Worm (Caenorhabditis elegans) whole organism, L4/young adult: ENCODE results near the gene best-22.
A peak's percentile ranks its signal among the peaks of the same experiment; 100 is the strongest.

Experiments
- W03F9.2 ChIP-seq: fragments of 150-350 bp; optimal IDR thresholded peaks from 2 replicates; lab custom pipeline; 2014; ENCODE audit warnings: missing biosample characterization, missing genetic modification characterization
- dao-5 ChIP-seq: sonication (generic microtip); optimal IDR thresholded peaks from 2 replicates; lab custom pipeline; 2016; ENCODE audit warnings: missing genotype, missing genetic modification characterization, moderate library complexity, missing compliant biosample characterization
- him-1 ChIP-seq: sonication (generic microtip); optimal IDR thresholded peaks from 2 replicates; lab custom pipeline; 2016; ENCODE audit warnings: missing genotype, missing genetic modification reagents, missing genetic modification characterization, missing compliant biosample characterization

Gene best-22

DNA sequence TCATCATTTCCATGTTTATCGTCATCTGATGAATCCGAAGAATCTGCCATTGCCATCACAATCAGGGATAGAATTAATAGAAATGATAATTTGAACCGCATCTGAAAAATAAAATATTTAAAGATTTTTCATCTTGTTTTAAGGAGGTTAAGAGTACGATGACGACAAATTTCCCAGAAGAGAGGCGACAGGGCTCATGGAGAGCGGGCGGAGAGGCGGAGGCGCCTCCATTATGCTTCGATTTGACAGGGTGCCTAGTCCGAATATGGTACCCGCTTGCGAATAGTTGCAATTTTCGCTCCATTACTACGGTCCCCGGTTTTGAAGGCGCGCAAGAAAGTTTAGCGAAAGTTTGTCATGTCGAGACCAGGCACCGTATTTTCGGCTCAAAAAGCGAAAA, 35.3 kb downstream of the best-22 start, which contains the start of gene F28D1.6:
TSS of gene F28D1.6 (minus strand) at position 101 of the 400 bp plus-strand sequence.
- no peak for TF ChIP-seq dao-5 (tag; lab: Kevin White, UChicago)
- no peak for TF ChIP-seq him-1 (tag; lab: Kevin White, UChicago)
- no peak for TF ChIP-seq W03F9.2 (tag; lab: Kevin White, UChicago)

DNA sequence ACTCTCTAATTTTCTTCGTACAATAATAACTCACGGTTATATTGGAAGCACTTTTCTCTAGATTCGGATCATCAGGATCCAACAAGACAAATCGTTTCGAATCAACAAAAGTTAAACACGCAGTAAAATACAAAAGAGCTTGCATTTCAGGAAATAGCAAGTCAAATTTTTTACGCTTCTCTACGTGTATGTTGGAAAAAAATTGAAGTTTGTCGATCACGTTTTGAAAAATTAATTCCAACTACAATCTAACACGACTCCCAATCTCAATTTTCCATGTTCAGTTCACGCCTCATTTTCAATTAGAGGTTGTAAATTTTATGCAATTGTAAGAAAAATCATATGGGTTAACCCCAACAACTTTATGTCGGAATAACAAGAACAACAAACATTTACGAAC, 40.2 kb downstream of the best-22 start, which contains the start of gene spe-45:
TSS of gene spe-45 (minus strand) at position 145 of the 400 bp plus-strand sequence.
- TF ChIP-seq him-1 (tag; lab: Kevin White, UChicago) (no peak), dao-5 (tag; lab: Kevin White, UChicago) (no peak), W03F9.2 (tag; lab: Kevin White, UChicago) (no peak)

DNA sequence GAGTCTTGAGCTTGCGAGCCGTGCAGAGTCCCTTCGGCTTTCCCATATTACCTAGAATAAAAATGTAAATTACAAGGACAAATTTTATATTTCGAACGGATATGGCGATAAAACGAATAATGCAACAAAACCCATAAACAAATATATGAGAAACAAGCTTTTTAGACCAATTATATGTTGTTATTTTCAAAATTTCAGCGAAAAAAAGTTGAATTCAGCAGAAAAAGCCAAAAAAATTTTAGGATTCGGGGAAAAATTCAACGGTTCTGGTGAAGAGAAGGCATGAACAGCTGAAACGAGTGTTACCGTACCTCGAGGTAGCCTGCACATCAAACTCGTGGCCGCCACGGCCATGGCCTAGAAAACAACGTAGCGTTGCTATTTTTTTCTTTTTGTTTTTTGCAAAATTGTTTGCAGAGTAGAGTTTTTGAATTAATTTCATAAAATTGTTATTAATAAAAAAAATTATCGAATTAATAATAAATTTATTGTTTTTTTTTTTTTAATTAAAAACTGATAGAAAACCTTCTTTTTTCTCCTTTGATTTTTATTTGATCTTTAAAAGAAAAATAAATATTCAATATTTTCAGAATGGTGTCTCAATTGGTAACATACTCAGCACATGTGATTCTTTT, 41.4 kb downstream of the best-22 start, which contains the start of the genes rps-23 and dpm-3:
TSS of gene rps-23 (minus strand) at position 51 of the 635 bp plus-strand sequence.
TSS of gene dpm-3 (plus strand) at position 585 of the 635 bp plus-strand sequence.
- TF ChIP-seq him-1 (tag; lab: Kevin White, UChicago) (peak; percentile 87), W03F9.2 (tag; lab: Kevin White, UChicago) (peak; percentile 94), dao-5 (tag; lab: Kevin White, UChicago) (no peak)

DNA sequence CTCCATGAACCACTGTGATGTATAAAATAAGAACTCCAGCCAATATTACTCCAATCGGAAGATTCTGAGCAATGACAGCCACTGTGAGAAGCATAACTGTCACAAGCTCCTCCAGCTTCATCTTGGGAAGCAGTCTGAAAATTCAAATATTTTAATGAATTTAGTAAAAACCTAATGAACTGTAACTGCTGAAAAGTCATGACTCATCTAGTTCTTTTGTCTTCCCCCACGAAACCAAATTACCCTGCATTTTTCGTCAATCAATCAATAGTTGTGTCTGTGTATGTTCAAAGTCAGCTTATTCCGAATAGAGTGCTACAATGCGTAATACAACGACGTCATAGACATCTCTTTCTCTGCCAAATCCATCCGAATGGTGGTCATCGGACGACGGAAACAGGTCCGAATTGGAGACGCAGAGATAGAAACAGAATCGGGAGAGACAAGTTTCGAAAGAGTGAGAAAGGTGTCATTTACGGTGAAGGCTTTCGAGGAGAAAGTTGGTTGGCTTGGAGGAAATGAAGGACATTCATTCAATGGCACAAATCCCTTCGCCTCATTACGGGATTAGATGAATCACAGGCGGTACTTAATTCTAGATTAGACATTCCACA, 47.0 kb downstream of the best-22 start:
- no peak for TF ChIP-seq him-1 (tag; lab: Kevin White, UChicago)
- no peak for TF ChIP-seq dao-5 (tag; lab: Kevin White, UChicago)
- no peak for TF ChIP-seq W03F9.2 (tag; lab: Kevin White, UChicago)

DNA sequence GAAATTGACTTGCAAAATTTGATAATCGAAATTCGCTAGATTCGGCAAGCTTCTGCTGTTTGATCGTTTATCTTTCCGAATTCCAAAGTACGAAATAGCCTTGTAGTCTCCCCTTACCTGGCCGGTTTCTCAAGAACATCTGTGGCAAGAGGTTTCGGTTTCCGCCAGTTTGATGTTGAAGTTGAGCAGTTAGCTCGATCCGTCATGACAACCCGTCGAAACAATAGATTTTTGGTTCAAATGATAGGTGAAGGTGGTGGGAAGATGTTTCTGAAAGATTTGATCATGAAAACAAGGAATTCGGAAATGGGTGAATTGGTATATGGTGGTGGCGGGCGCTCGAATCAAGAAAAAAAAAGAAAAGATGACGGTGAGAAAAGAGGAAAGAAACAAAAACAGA, 48.7 kb downstream of the best-22 start, which contains the start of gene acs-20:
TSS of gene acs-20 (minus strand) at position 270 of the 400 bp plus-strand sequence.
- no peak for TF ChIP-seq him-1 (tag; lab: Kevin White, UChicago)
- no peak for TF ChIP-seq dao-5 (tag; lab: Kevin White, UChicago)
- no peak for TF ChIP-seq W03F9.2 (tag; lab: Kevin White, UChicago)

DNA sequence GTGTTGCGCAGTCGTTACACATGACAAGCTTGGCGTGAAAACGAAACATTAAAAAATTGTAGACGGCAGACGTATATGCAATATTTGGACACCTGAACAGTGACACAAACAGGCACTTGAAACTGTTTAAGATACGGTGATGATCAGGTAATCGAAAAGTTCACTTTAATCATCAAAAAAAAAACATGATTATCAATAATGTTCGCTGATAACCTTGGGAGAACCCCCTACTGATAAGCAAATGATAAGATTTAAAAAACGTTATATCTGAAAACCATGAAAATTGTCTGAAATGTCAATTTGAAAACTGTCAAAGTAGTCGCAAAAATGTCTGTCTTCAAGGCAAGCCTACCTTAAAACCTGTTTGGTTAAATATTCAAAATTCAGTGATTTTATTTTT, 50.2 kb downstream of the best-22 start:
- TF ChIP-seq dao-5 (tag; lab: Kevin White, UChicago) = no peak
- no peak for TF ChIP-seq him-1 (tag; lab: Kevin White, UChicago)
- TF ChIP-seq W03F9.2 (tag; lab: Kevin White, UChicago) = no peak

DNA sequence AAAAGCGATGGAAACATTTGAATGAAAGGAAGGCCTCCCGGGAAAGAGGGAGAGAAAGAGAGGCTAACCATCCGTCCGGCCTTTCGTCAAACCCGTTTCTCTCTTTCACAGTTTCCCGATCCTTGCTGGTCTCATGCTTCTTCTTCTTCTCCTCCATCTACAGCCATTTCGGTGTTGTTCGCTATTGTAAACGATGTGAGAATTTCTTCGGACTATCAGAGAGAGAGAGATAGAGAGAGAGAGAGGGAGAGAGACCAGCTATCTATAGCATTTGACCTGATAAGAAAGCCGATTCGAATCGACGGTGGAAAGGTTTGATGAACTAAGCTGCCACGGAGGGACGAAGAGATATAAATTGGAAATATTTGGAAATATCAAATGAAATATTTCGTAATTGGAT, 53.7 kb downstream of the best-22 start:
- TF ChIP-seq dao-5 (tag; lab: Kevin White, UChicago) (no peak), him-1 (tag; lab: Kevin White, UChicago) (no peak), W03F9.2 (tag; lab: Kevin White, UChicago) (no peak)

DNA sequence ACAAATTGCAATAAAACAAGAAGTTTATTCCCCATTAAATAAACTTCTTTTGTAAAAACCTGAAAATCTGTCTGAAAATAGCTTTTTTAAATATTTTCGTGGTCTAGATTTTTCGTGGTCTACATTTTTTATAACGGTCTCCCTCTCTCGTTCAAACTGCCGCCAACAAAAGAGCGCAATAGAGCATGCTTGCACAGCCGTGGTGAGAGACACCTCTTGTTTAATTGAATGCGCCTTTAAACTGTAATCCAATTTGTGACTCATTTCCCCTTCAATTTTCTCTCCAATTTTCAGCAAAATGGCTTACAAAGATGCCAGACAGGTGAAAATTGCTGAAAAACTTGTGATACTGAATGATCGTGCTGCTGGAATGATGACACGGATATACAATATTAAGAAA, 54.4 kb downstream of the best-22 start, which contains the start of gene gex-3:
TSS of gene gex-3 (plus strand) at position 295 of the 400 bp plus-strand sequence.
- TF ChIP-seq W03F9.2 (tag; lab: Kevin White, UChicago) = peak; percentile 94
- TF ChIP-seq dao-5 (tag; lab: Kevin White, UChicago) = no peak
- no peak for TF ChIP-seq him-1 (tag; lab: Kevin White, UChicago)
